Fruit fly (Drosophila melanogaster): ENCODE measurements around the gene CG15601.

The CG15601 gene

dm6 chrX:15671026-15671563 is 39.4 kb upstream of the CG15601 start, which contains the start of gene CG15646 (continued):
- TF ChIP-seq Abd-B (GFP tag; optimal IDR thresholded peaks at IDR 0.05) (peak; percentile 49), eyg (GFP tag; optimal IDR thresholded peaks at IDR 0.05) (no peak), CG4424 (GFP tag; optimal IDR thresholded peaks at IDR 0.05) (peak; percentile 78), Oaz (GFP tag; IDR thresholded peaks at IDR 0.05) (no peak), CG11456 (GFP tag; IDR thresholded peaks at IDR 0.05) (no peak), CG10147 (GFP tag; optimal IDR thresholded peaks at IDR 0.05) (no peak), dimm (GFP tag; IDR thresholded peaks at IDR 0.05) (no peak), bowl (GFP tag; IDR thresholded peaks at IDR 0.05) (no peak), dmrt99B (tag; optimal IDR thresholded peaks at IDR 0.05) (peak; percentile 78), ind (GFP tag; optimal IDR thresholded peaks at IDR 0.05) (peak; percentile 32), CG3838 (GFP tag; optimal IDR thresholded peaks at IDR 0.05) (no peak), kay (GFP tag; optimal IDR thresholded peaks at IDR 0.05) (peak; percentile 34), CG7745 (tag; optimal IDR thresholded peaks at IDR 0.05) (peak; percentile 10), grau (tag; optimal IDR thresholded peaks at IDR 0.05) (peak; percentile 79), Bdp1 (GFP tag; optimal IDR thresholded peaks at IDR 0.05) (no peak), Hey (tag; optimal IDR thresholded peaks at IDR 0.05) (no peak), Hmx (GFP tag; optimal IDR thresholded peaks at IDR 0.05) (no peak), az2 (GFP tag; optimal IDR thresholded peaks at IDR 0.05) (peak; percentile 62), sqz (GFP tag; optimal IDR thresholded peaks at IDR 0.05) (peak; percentile 65), CG17829 (tag; optimal IDR thresholded peaks at IDR 0.05) (peak; percentile 94), CG18476 (GFP tag; optimal IDR thresholded peaks at IDR 0.05) (peak; percentile 98), Doc3 (GFP tag; IDR thresholded peaks at IDR 0.05; ENCODE audit: partially characterized antibody) (no peak), BtbVII (GFP tag; optimal IDR thresholded peaks at IDR 0.05) (peak; percentile 26), knrl (GFP tag; IDR thresholded peaks at IDR 0.05; ENCODE audit: partially characterized antibody) (no peak), CG1529 (GFP tag; optimal IDR thresholded peaks at IDR 0.05) (peak; percentile 72), CG12071 (GFP tag; optimal IDR thresholded peaks at IDR 0.05) (no peak), pita (GFP tag; optimal IDR thresholded peaks at IDR 0.05) (no peak), tgo (GFP tag; IDR thresholded peaks at IDR 0.05) (peak; percentile 54; the same call in 2 of the 3 replicates), Meics (GFP tag; optimal IDR thresholded peaks at IDR 0.05) (peak; percentile 37), CG7987 (GFP tag; optimal IDR thresholded peaks at IDR 0.05) (no peak), CG14441 (GFP tag; IDR thresholded peaks at IDR 0.05) (no peak), C15 (GFP tag; IDR thresholded peaks at IDR 0.05) (no peak), wor (GFP tag; IDR thresholded peaks at IDR 0.05) (0 out of 2 replicates have a peak, but pooled peaks have one; percentile 13), sens (GFP tag) (peak; percentile 93), CTCF (GFP tag; optimal IDR thresholded peaks at IDR 0.05) (no peak), CG33213 (GFP tag; optimal IDR thresholded peaks at IDR 0.05) (no peak), Hr51 (GFP tag; optimal IDR thresholded peaks at IDR 0.05) (peak in 1 of 2 experiments; percentile 59), aop (GFP tag; IDR thresholded peaks at IDR 0.05) (no peak), CG34376 (GFP tag; optimal IDR thresholded peaks at IDR 0.05) (no peak), HLH3B (GFP tag; IDR thresholded peaks at IDR 0.05) (0 out of 2 replicates have a peak, but pooled peaks have one; percentile 26), gsb-n (tag; optimal IDR thresholded peaks at IDR 0.05) (peak; percentile 87), Scr (GFP tag; IDR thresholded peaks at IDR 0.05; ENCODE audit: partially characterized antibody) (no peak), dati (GFP tag; IDR thresholded peaks at IDR 0.05) (no peak), CG4730 (GFP tag; IDR thresholded peaks at IDR 0.05) (0 out of 2 replicates have a peak, but pooled peaks have one; percentile 12), fd64A (GFP tag; optimal IDR thresholded peaks at IDR 0.05) (no peak), CG10267 (tag; optimal IDR thresholded peaks at IDR 0.05) (peak; percentile 89), Neu2 (GFP tag; optimal IDR thresholded peaks at IDR 0.05; ENCODE audit: borderline replicate concordance) (no peak), CG17186 (GFP tag; optimal IDR thresholded peaks at IDR 0.05) (no peak), Eip74EF (GFP tag; optimal IDR thresholded peaks at IDR 0.05) (no peak), CG12744 (GFP tag; optimal IDR thresholded peaks at IDR 0.05) (no peak), Xrp1 (GFP tag; IDR thresholded peaks at IDR 0.05) (peak; percentile 91)

Measured in whole organism, embryonic.